Worm (Caenorhabditis elegans) whole organism, mixed stage, embryonic: ENCODE results near the gene F44E5.4.
A peak's percentile ranks its signal among the peaks of the same experiment; 100 is the strongest.

ENCODE experiments used
- M03D4.4 ChIP-seq: sonication (generic microtip); optimal IDR thresholded peaks from 2 replicates; lab custom pipeline; 2017; ENCODE audit warnings: mild to moderate bottlenecking, missing genetic modification characterization, missing compliant biosample characterization
- bed-3 ChIP-seq: fragments of 200-800 bp; sonication (Bioruptor generic); optimal IDR thresholded peaks from 3 replicates; lab custom pipeline; 2018; ENCODE audit warnings: mild to moderate bottlenecking, missing genetic modification characterization, moderate library complexity, missing compliant biosample characterization
- blmp-1 ChIP-seq: fragments of 150-350 bp; optimal IDR thresholded peaks from 2 replicates; lab custom pipeline; 2014; ENCODE audit warnings: missing biosample characterization, missing genetic modification characterization
- ceh-39 ChIP-seq: fragments of 150-350 bp; optimal IDR thresholded peaks from 2 replicates; lab custom pipeline; 2014; ENCODE audit warnings: missing biosample characterization, missing genetic modification characterization
- ceh-43 ChIP-seq: fragments of 200-800 bp; sonication (Bioruptor generic); optimal IDR thresholded peaks from 2 replicates; lab custom pipeline; 2018; ENCODE audit warnings: mild to moderate bottlenecking, missing genetic modification characterization, moderate library complexity, missing compliant biosample characterization
- ceh-83 ChIP-seq: fragments of 200-800 bp; sonication (Bioruptor generic); optimal IDR thresholded peaks from 2 replicates; lab custom pipeline; 2018; ENCODE audit warnings: mild to moderate bottlenecking, missing genetic modification characterization, missing compliant biosample characterization
- ces-1 ChIP-seq: fragments of 150-350 bp; optimal IDR thresholded peaks from 2 replicates; lab custom pipeline; 2014; ENCODE audit warnings: missing biosample characterization, missing genetic modification reagents, missing genetic modification characterization
- cnd-1 ChIP-seq: fragments of 200-800 bp; sonication (Bioruptor generic); optimal IDR thresholded peaks from 2 replicates; lab custom pipeline; 2018; ENCODE audit warnings: mild to moderate bottlenecking, missing genetic modification characterization, missing compliant biosample characterization
- drap-1 ChIP-seq: fragments of 200-800 bp; sonication (Bioruptor generic); optimal IDR thresholded peaks from 3 replicates; lab custom pipeline; 2018; ENCODE audit warnings: mild to moderate bottlenecking, missing genetic modification characterization, missing compliant biosample characterization
- elt-3 ChIP-seq: fragments of 150-350 bp; optimal IDR thresholded peaks from 2 replicates; lab custom pipeline; 2014; ENCODE audit warnings: missing biosample characterization, missing genetic modification characterization
- flh-1 ChIP-seq: fragments of 200-800 bp; sonication (Bioruptor generic); optimal IDR thresholded peaks from 2 replicates; lab custom pipeline; 2018; ENCODE audit warnings: mild to moderate bottlenecking, missing genetic modification characterization, moderate library complexity, missing compliant biosample characterization
- ham-2 ChIP-seq: fragments of 200-800 bp; sonication (Bioruptor generic); optimal IDR thresholded peaks from 2 replicates; lab custom pipeline; 2018; ENCODE audit warnings: mild to moderate bottlenecking, missing genetic modification characterization, missing compliant biosample characterization
- hlh-1 ChIP-seq: fragments of 150-350 bp; optimal IDR thresholded peaks from 2 replicates; lab custom pipeline; 2014; ENCODE audit warnings: missing biosample characterization, missing genetic modification reagents, missing genetic modification characterization
- lin-13 ChIP-seq: fragments of 150-350 bp; optimal IDR thresholded peaks from 2 replicates; lab custom pipeline; 2014; ENCODE audit warnings: missing biosample characterization, missing genetic modification characterization
- lin-32 ChIP-seq: fragments of 200-800 bp; sonication (Bioruptor generic); optimal IDR thresholded peaks from 2 replicates; lab custom pipeline; 2018; ENCODE audit warnings: mild to moderate bottlenecking, missing genetic modification characterization, missing compliant biosample characterization
- lsy-2 ChIP-seq: fragments of 150-350 bp; optimal IDR thresholded peaks from 2 replicates; lab custom pipeline; 2014; ENCODE audit warnings: missing biosample characterization, missing genetic modification characterization
- mab-5 ChIP-seq: fragments of 150-350 bp; optimal IDR thresholded peaks from 2 replicates; lab custom pipeline; 2014; ENCODE audit warnings: missing biosample characterization, missing genetic modification characterization
- mep-1 ChIP-seq: fragments of 150-350 bp; optimal IDR thresholded peaks from 2 replicates; lab custom pipeline; 2017; ENCODE audit warnings: missing biosample characterization, missing genetic modification reagents, missing genetic modification characterization, inconsistent platforms
- mls-2 ChIP-seq: sonication (generic microtip); optimal IDR thresholded peaks from 2 replicates; lab custom pipeline; 2016; ENCODE audit warnings: mild to moderate bottlenecking, missing genetic modification characterization, moderate library complexity, missing compliant biosample characterization
- nhr-12 ChIP-seq: fragments of 150-350 bp; optimal IDR thresholded peaks from 2 replicates; lab custom pipeline; 2014; ENCODE audit warnings: missing biosample characterization, missing genetic modification characterization
- nhr-2 ChIP-seq: fragments of 150-350 bp; optimal IDR thresholded peaks from 2 replicates; lab custom pipeline; 2014; ENCODE audit warnings: missing biosample characterization, missing genetic modification characterization
- nhr-237 ChIP-seq: fragments of 150-350 bp; optimal IDR thresholded peaks from 2 replicates; lab custom pipeline; 2014; ENCODE audit warnings: missing biosample characterization, missing genetic modification characterization
- nhr-28 ChIP-seq: fragments of 150-350 bp; optimal IDR thresholded peaks from 2 replicates; lab custom pipeline; 2014; ENCODE audit warnings: missing biosample characterization, missing genetic modification characterization
- nhr-76 ChIP-seq: sonication (generic microtip); optimal IDR thresholded peaks from 2 replicates; lab custom pipeline; 2017; ENCODE audit warnings: missing biosample characterization, missing genetic modification characterization
- pha-4 ChIP-seq: fragments of 150-350 bp; optimal IDR thresholded peaks from 2 replicates; lab custom pipeline; 2018; ENCODE audit warnings: missing biosample characterization, missing genetic modification reagents, missing genetic modification characterization
- sem-2 ChIP-seq: fragments of 200-800 bp; sonication (Bioruptor generic); optimal IDR thresholded peaks from 2 replicates; lab custom pipeline; 2018; ENCODE audit warnings: mild to moderate bottlenecking, missing genetic modification characterization, missing compliant biosample characterization
- snpc-4 ChIP-seq: fragments of 150-350 bp; optimal IDR thresholded peaks from 2 replicates; lab custom pipeline; 2014; ENCODE audit warnings: missing biosample characterization, missing genetic modification characterization
- sptf-1 ChIP-seq: sonication (generic microtip); optimal IDR thresholded peaks from 2 replicates; lab custom pipeline; 2017; ENCODE audit warnings: mild to moderate bottlenecking, missing genetic modification characterization, moderate library complexity, missing compliant biosample characterization
- tbx-8 ChIP-seq: fragments of 200-800 bp; sonication (Bioruptor generic); optimal IDR thresholded peaks from 2 replicates; lab custom pipeline; 2018; ENCODE audit warnings: mild to moderate bottlenecking, missing genetic modification characterization, moderate library complexity, missing compliant biosample characterization
- unc-120 ChIP-seq: sonication (generic microtip); optimal IDR thresholded peaks from 2 replicates; lab custom pipeline; 2017; ENCODE audit warnings: missing genetic modification characterization, missing compliant biosample characterization; ENCODE audit not compliant: poor library complexity, severe bottlenecking
- unc-39 ChIP-seq: fragments of 150-350 bp; optimal IDR thresholded peaks from 2 replicates; lab custom pipeline; 2014; ENCODE audit warnings: missing biosample characterization, missing genetic modification characterization
- unc-62 ChIP-seq: fragments of 150-350 bp; optimal IDR thresholded peaks from 2 replicates; lab custom pipeline; 2014; ENCODE audit warnings: missing biosample characterization, missing genetic modification reagents, missing genetic modification characterization
- zip-8 ChIP-seq: fragments of 150-350 bp; optimal IDR thresholded peaks from 2 replicates; lab custom pipeline; 2014; ENCODE audit warnings: missing biosample characterization, missing genetic modification characterization
- ztf-11 ChIP-seq: fragments of 150-350 bp; optimal IDR thresholded peaks from 2 replicates; lab custom pipeline; 2014; ENCODE audit warnings: missing biosample characterization, missing genetic modification characterization

F44E5.4 gene

DNA sequence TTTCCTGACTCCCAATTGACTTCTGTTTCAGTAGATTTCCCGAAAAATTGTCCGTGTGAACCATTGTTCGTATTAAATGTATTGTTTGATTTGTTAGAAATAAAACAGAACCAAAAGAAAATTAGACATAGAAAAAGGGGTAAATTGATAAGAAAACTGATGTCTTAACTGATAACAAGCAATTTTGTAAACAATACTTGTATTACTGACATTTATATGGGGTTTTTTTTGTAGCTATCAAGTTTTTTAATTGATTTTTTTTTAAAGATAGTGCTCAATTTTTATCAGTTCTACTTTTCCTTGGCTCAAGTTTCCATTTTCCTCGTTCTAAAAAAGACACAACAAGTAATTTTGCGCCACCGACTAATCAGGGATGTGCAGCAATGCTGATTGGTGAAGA lies 38.1 kb upstream of the F44E5.4 start:
- TF ChIP-seq ham-2 (GFP tag; lab: Kevin White, UChicago) (no peak), tbx-8 (GFP tag; lab: Kevin White, UChicago) (no peak), mab-5 (no peak), ceh-39 (no peak), sem-2 (no peak), ces-1 (GFP tag; lab: Kevin White, UChicago) (no peak), ceh-83 (GFP tag; lab: Kevin White, UChicago) (no peak), ceh-43 (GFP tag; lab: Kevin White, UChicago) (no peak), bed-3 (GFP tag; lab: Kevin White, UChicago) (no peak)

ce11 chrII:11794392-11794791 lies 35.3 kb upstream of the F44E5.4 start:
- peak; percentile 1 for TF ChIP-seq nhr-2 (tag; lab: Kevin White, UChicago)
- TF ChIP-seq hlh-1 (tag; lab: Kevin White, UChicago): peak; percentile 37
- TF ChIP-seq unc-62 (GFP tag; lab: Kevin White, UChicago): peak; percentile 26
- no peak for TF ChIP-seq sptf-1
- no peak for TF ChIP-seq mab-5
- peak; percentile 56 for TF ChIP-seq cnd-1 (tag; lab: Kevin White, UChicago)
- TF ChIP-seq, all 35 proteins: peak for 4

- TF ChIP-seq mls-2 (tag; lab: Kevin White, UChicago) (no peak), drap-1 (GFP tag; lab: Kevin White, UChicago) (no peak), ceh-39 (no peak), nhr-12 (no peak), hlh-1 (tag; lab: Kevin White, UChicago) (no peak), unc-62 (GFP tag; lab: Kevin White, UChicago) (no peak), ceh-83 (GFP tag; lab: Kevin White, UChicago) (no peak), ham-2 (GFP tag; lab: Kevin White, UChicago) (no peak), sem-2 (no peak), flh-1 (GFP tag; lab: Kevin White, UChicago) (no peak), zip-8 (tag; lab: Kevin White, UChicago) (no peak), nhr-76 (tag; lab: Kevin White, UChicago) (no peak), sptf-1 (no peak)
- TF ChIP-seq, all 35 proteins: peak for 0
These were observed 31.3 kb upstream of the F44E5.4 start, which contains the start of gene F43G6.4 for ce11 chrII:11790458-11790857. TSS of gene F43G6.4 (plus strand) at chrII:11790758.

ce11 chrII:11788025-11788424 lies 28.9 kb upstream of the F44E5.4 start:
- TF ChIP-seq unc-39 (tag; lab: Kevin White, UChicago): no peak
- no peak for TF ChIP-seq mab-5
- no peak for TF ChIP-seq sptf-1
- TF ChIP-seq mls-2 (tag; lab: Kevin White, UChicago): no peak
- TF ChIP-seq elt-3 (tag; lab: Kevin White, UChicago): no peak
- TF ChIP-seq hlh-1 (tag; lab: Kevin White, UChicago): no peak
- no peak for TF ChIP-seq lsy-2
- TF ChIP-seq sem-2: no peak
- TF ChIP-seq lin-32: no peak
- TF ChIP-seq nhr-237 (tag; lab: Kevin White, UChicago): no peak
- no peak for TF ChIP-seq bed-3 (GFP tag; lab: Kevin White, UChicago)
- TF ChIP-seq pha-4 (tag; lab: Kevin White, UChicago): no peak
- TF ChIP-seq ces-1 (GFP tag; lab: Kevin White, UChicago): no peak
- TF ChIP-seq ceh-43 (GFP tag; lab: Kevin White, UChicago): no peak
- no peak for TF ChIP-seq tbx-8 (GFP tag; lab: Kevin White, UChicago)
- TF ChIP-seq drap-1 (GFP tag; lab: Kevin White, UChicago): no peak
- no peak for TF ChIP-seq unc-120
- TF ChIP-seq nhr-28 (tag; lab: Kevin White, UChicago): no peak
- TF ChIP-seq cnd-1 (tag; lab: Kevin White, UChicago): no peak
- TF ChIP-seq, all 35 proteins: peak for 0

DNA sequence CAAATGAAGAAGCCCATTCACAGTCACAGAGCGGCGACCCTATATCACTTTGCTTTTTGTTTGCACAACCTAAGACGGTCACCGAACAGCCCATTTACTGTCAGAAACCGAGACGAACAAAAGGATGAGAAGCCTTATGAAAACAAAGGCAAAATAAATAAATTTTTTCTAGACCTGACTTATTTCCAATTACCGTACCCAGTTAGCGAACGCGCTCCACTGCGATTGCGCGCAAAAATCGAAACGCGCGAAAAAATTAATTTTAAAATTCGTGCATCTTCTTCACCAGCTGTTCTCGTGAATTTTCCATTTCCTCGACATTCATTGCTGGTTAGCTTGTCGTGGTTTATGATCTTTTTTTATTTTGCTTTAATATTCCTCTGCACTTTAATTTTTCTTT lies 23.4 kb upstream of the F44E5.4 start, which contains the start of gene F43G6.16:
TSS of gene F43G6.16 (minus strand) at position 141 of the 400 bp plus-strand sequence.
- TF ChIP-seq lsy-2: peak; percentile 86
- no peak for TF ChIP-seq bed-3 (GFP tag; lab: Kevin White, UChicago)

ce11 chrII:11777893-11778480 lies 18.9 kb upstream of the F44E5.4 start, which contains the start of the genes patr-1 and dna-2:
TSS of gene patr-1 (minus strand) at chrII:11777943.
TSS of gene dna-2 (plus strand) at chrII:11778430.
- TF ChIP-seq nhr-237 (tag; lab: Kevin White, UChicago) (peak; percentile 62), mab-5 (no peak), pha-4 (tag; lab: Kevin White, UChicago) (peak; percentile 11), zip-8 (tag; lab: Kevin White, UChicago) (no peak), nhr-12 (no peak), ztf-11 (tag; lab: Kevin White, UChicago) (no peak), unc-120 (no peak), nhr-2 (tag; lab: Kevin White, UChicago) (no peak), lin-32 (no peak), nhr-28 (tag; lab: Kevin White, UChicago) (no peak), ceh-39 (peak; percentile 36), M03D4.4 (tag; lab: Kevin White, UChicago) (no peak), blmp-1 (tag; lab: Kevin White, UChicago) (no peak), mls-2 (tag; lab: Kevin White, UChicago) (no peak), unc-39 (tag; lab: Kevin White, UChicago) (no peak), hlh-1 (tag; lab: Kevin White, UChicago) (no peak), ces-1 (GFP tag; lab: Kevin White, UChicago) (no peak), snpc-4 (tag; lab: Kevin White, UChicago) (no peak), lsy-2 (peak; percentile 77), bed-3 (GFP tag; lab: Kevin White, UChicago) (no peak), unc-62 (GFP tag; lab: Kevin White, UChicago) (no peak), ham-2 (GFP tag; lab: Kevin White, UChicago) (no peak), ceh-83 (GFP tag; lab: Kevin White, UChicago) (no peak), sem-2 (no peak), sptf-1 (no peak), lin-13 (tag; lab: Kevin White, UChicago) (no peak), mep-1 (peak; percentile 77)
- TF ChIP-seq, all 35 proteins: peak for 5
